Worm (Caenorhabditis elegans) whole organism, L4 larva: ENCODE data around the gene piga-1.

Experiments
- F37D6.2 ChIP-seq: sonication (generic microtip); optimal IDR thresholded peaks from 2 replicates; lab custom pipeline; 2016; ENCODE audit warnings: mild to moderate bottlenecking, missing genetic modification characterization, missing compliant biosample characterization
- R02D3.7 ChIP-seq: fragments of 150-350 bp; sonication (generic microtip); optimal IDR thresholded peaks from 3 replicates; lab custom pipeline; 2014; ENCODE audit warnings: missing biosample characterization, missing genetic modification characterization
- Y105C5A.15 ChIP-seq: fragments of 200-800 bp; sonication (Bioruptor generic); IDR thresholded peaks from 2 replicates; pipeline ENCODE4 v1.3.6; 2022; ENCODE audit warnings: missing genetic modification characterization, missing compliant biosample characterization
- Y75B8A.6 ChIP-seq: fragments of 200-800 bp; sonication (Bioruptor generic); IDR thresholded peaks from 2 replicates; pipeline ENCODE4 v1.3.6; 2022; ENCODE audit warnings: missing genetic modification reagents, missing genetic modification characterization, missing compliant biosample characterization
- aha-1 ChIP-seq: fragments of 150-350 bp; peaks from one replicate; lab custom pipeline; 2014; ENCODE audit warnings: missing biosample characterization, missing genetic modification characterization
- arid-1 ChIP-seq: fragments of 200-800 bp; sonication (Bioruptor generic); conservative IDR thresholded peaks from 2 replicates; pipeline ENCODE4 v1.3.6; 2022; ENCODE audit warnings: missing genetic modification reagents, missing genetic modification characterization, missing compliant biosample characterization
- ceh-44 ChIP-seq: fragments of 200-800 bp; sonication (Bioruptor generic); IDR thresholded peaks from 2 replicates; pipeline ENCODE4 v1.3.6; 2022; ENCODE audit warnings: missing genetic modification reagents, missing genetic modification characterization, missing compliant biosample characterization
- ceh-82 ChIP-seq: sonication (generic microtip); optimal IDR thresholded peaks from 2 replicates; lab custom pipeline; 2017; ENCODE audit warnings: missing biosample characterization, missing genetic modification characterization
- ctbp-1 ChIP-seq: fragments of 200-800 bp; sonication (Bioruptor generic); IDR thresholded peaks from 2 replicates; pipeline ENCODE4 v1.3.6; 2022; ENCODE audit warnings: missing genetic modification reagents, missing genetic modification characterization, missing compliant biosample characterization
- daf-16 ChIP-seq, 3 experiments: sonication (generic microtip); optimal IDR thresholded peaks; 2 replicates each; lab custom pipeline; 2016 to 2017; ENCODE audit warnings: missing genetic modification characterization in 3 of 3, missing genetic modification reagents in 3 of 3, mild to moderate bottlenecking in 2 of 3, missing compliant biosample characterization in 2 of 3, missing biosample characterization in 1 of 3, moderate library complexity in 1 of 3
- dmd-6 ChIP-seq: fragments of 200-800 bp; sonication (Bioruptor generic); IDR thresholded peaks from 2 replicates; pipeline ENCODE4 v1.3.6; 2022; ENCODE audit warnings: missing genetic modification reagents, missing genetic modification characterization, missing compliant biosample characterization
- dpl-1 ChIP-seq: fragments of 150-350 bp; optimal IDR thresholded peaks from 2 replicates; lab custom pipeline; 2014; ENCODE audit warnings: missing biosample characterization, missing genetic modification reagents, missing genetic modification characterization
- duxl-1 ChIP-seq: sonication (generic microtip); optimal IDR thresholded peaks from 2 replicates; lab custom pipeline; 2016; ENCODE audit warnings: mild to moderate bottlenecking, missing genetic modification characterization, moderate library complexity, missing compliant biosample characterization; ENCODE audit not compliant: poor library complexity
- dve-1 ChIP-seq: sonication (generic microtip); optimal IDR thresholded peaks from 2 replicates; lab custom pipeline; 2017; ENCODE audit warnings: antibody characterized with exemption, mild to moderate bottlenecking, missing genetic modification characterization, missing compliant biosample characterization; ENCODE audit not compliant: insufficient read depth
- egl-43 ChIP-seq: fragments of 200-800 bp; sonication (Bioruptor generic); IDR thresholded peaks from 2 replicates; pipeline ENCODE4 v1.3.6; 2022; ENCODE audit warnings: missing genetic modification reagents, missing genetic modification characterization, missing compliant biosample characterization
- hlh-11 ChIP-seq: fragments of 200-800 bp; sonication (Bioruptor generic); optimal IDR thresholded peaks from 2 replicates; lab custom pipeline; 2018; ENCODE audit warnings: mild to moderate bottlenecking, missing genetic modification characterization, missing compliant biosample characterization
- jun-1 ChIP-seq: fragments of 150-350 bp; optimal IDR thresholded peaks from 2 replicates; lab custom pipeline; 2014; ENCODE audit warnings: missing biosample characterization, missing genetic modification reagents, missing genetic modification characterization
- lin-29 ChIP-seq: fragments of 200-800 bp; sonication (Bioruptor generic); IDR thresholded peaks from 2 replicates; pipeline ENCODE4 v1.3.6; 2022; ENCODE audit warnings: missing genetic modification reagents, missing genetic modification characterization, missing compliant biosample characterization
- lsy-2 ChIP-seq, 2 experiments: fragments of 150-350 bp in 1 of 2; sonication (generic microtip) in 1 of 2; optimal IDR thresholded peaks; 2 replicates each; lab custom pipeline; 2014 to 2017; ENCODE audit warnings: missing biosample characterization in 2 of 2, missing genetic modification characterization in 2 of 2
- mep-1 ChIP-seq: fragments of 150-350 bp; sonication (generic microtip); optimal IDR thresholded peaks from 3 replicates; lab custom pipeline; 2014; ENCODE audit warnings: missing biosample characterization, missing genetic modification characterization
- mes-2 ChIP-seq: sonication (generic microtip); optimal IDR thresholded peaks from 2 replicates; lab custom pipeline; 2016; ENCODE audit warnings: missing genotype, mild to moderate bottlenecking, missing genetic modification characterization, missing compliant biosample characterization; ENCODE audit not compliant: poor library complexity, severe bottlenecking
- nhr-28 ChIP-seq: fragments of 150-350 bp; optimal IDR thresholded peaks from 2 replicates; lab custom pipeline; 2014; ENCODE audit warnings: missing biosample characterization, missing genetic modification characterization
- nhr-6 ChIP-seq: fragments of 150-350 bp; optimal IDR thresholded peaks from 2 replicates; lab custom pipeline; 2014; ENCODE audit warnings: missing biosample characterization, missing genetic modification characterization
- pha-4 ChIP-seq, 2 experiments: fragments of 150-350 bp in 1 of 2; fragments of 200-800 bp in 1 of 2; sonication (Bioruptor generic) in 1 of 2; IDR thresholded peaks in 1 of 2; optimal IDR thresholded peaks in 1 of 2; 2 replicates each; pipeline versions ENCODE4 v1.3.6 to Lab custom; 2014 to 2022; ENCODE audit warnings: missing genetic modification characterization in 2 of 2, missing genetic modification reagents in 2 of 2, missing biosample characterization in 1 of 2, missing compliant biosample characterization in 1 of 2
- php-3 ChIP-seq: fragments of 200-800 bp; sonication (Bioruptor generic); IDR thresholded peaks from 2 replicates; pipeline ENCODE4 v1.3.6; 2022; ENCODE audit warnings: missing genetic modification reagents, missing genetic modification characterization, missing compliant biosample characterization
- pqm-1 ChIP-seq: sonication (generic microtip); optimal IDR thresholded peaks from 2 replicates; lab custom pipeline; 2017; ENCODE audit warnings: missing biosample characterization, missing genetic modification characterization
- saeg-2 ChIP-seq: fragments of 200-800 bp; sonication (Bioruptor generic); IDR thresholded peaks from 2 replicates; pipeline ENCODE4 v1.3.6; 2022; ENCODE audit warnings: missing genetic modification reagents, missing genetic modification characterization, missing compliant biosample characterization
- tra-1 ChIP-seq: fragments of 200-800 bp; sonication (Bioruptor generic); IDR thresholded peaks from 2 replicates; pipeline ENCODE4 v1.3.6; 2022; ENCODE audit warnings: missing genetic modification reagents, missing genetic modification characterization, missing compliant biosample characterization
- unc-130 ChIP-seq: sonication (generic microtip); optimal IDR thresholded peaks from 2 replicates; lab custom pipeline; 2016; ENCODE audit warnings: missing genetic modification reagents, missing genetic modification characterization, missing compliant biosample characterization
- unc-39 ChIP-seq: sonication (generic microtip); optimal IDR thresholded peaks from 2 replicates; lab custom pipeline; 2017; ENCODE audit warnings: missing biosample characterization, missing genetic modification characterization
- vab-7 ChIP-seq: fragments of 200-800 bp; sonication (Bioruptor generic); IDR thresholded peaks from 2 replicates; pipeline ENCODE4 v1.3.6; 2022; ENCODE audit warnings: missing genetic modification reagents, missing genetic modification characterization, missing compliant biosample characterization
- zfp-2 ChIP-seq: sonication (generic microtip); optimal IDR thresholded peaks from 2 replicates; lab custom pipeline; 2016; ENCODE audit warnings: mild to moderate bottlenecking, missing genetic modification characterization, missing compliant biosample characterization
- zip-2 ChIP-seq: fragments of 150-350 bp; optimal IDR thresholded peaks from 2 replicates; lab custom pipeline; 2014; ENCODE audit warnings: missing biosample characterization, missing genetic modification characterization
- ztf-7 ChIP-seq: fragments of 150-350 bp; optimal IDR thresholded peaks from 2 replicates; lab custom pipeline; 2014; ENCODE audit warnings: missing biosample characterization, missing genetic modification characterization

Gene piga-1

DNA sequence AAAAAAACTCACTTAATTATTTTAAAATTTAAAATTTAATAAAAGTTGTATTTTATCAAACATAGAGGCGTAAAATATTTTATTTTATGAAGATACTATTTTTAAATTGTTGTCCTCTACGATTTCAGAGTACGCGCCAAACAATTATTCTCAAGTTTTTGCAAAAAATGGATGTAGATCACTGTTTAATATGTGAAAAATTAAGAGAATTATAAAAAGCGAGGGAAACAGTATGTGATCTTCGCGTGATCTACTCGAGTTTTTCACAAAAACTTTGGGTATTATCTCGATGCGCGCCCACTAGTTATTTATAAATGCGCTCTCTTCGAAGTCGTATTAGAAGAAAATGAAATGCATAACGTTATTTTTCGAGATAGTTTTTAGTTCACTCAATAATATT, 12.7 kb downstream of the piga-1 start:
- TF ChIP-seq ceh-44 (no peak), zip-2 (tag; lab: Kevin White, UChicago) (no peak), lin-29 (GFP tag; lab: Robert Waterston, UW) (no peak), php-3 (GFP tag; lab: Robert Waterston, UW) (no peak), nhr-6 (no peak), unc-39 (no peak), tra-1 (GFP tag; lab: Robert Waterston, UW) (no peak), vab-7 (GFP tag; lab: Robert Waterston, UW) (no peak), saeg-2 (no peak), F37D6.2 (tag; lab: Kevin White, UChicago) (no peak), unc-130 (GFP tag; lab: Kevin White, UChicago) (no peak), ctbp-1 (no peak), ceh-82 (tag; lab: Kevin White, UChicago) (no peak), dmd-6 (GFP tag; lab: Robert Waterston, UW) (no peak), zfp-2 (tag; lab: Kevin White, UChicago) (no peak), Y105C5A.15 (GFP tag; lab: Robert Waterston, UW) (no peak), arid-1 (GFP tag; lab: Robert Waterston, UW) (no peak)

- TF ChIP-seq pqm-1 (tag; lab: Kevin White, UChicago) (no peak), dpl-1 (GFP tag; lab: Kevin White, UChicago) (no peak), mep-1 (tag; lab: Kevin White, UChicago) (no peak), Y75B8A.6 (GFP tag; lab: Robert Waterston, UW) (no peak), aha-1 (tag; lab: Kevin White, UChicago) (peak; percentile 94), ztf-7 (tag; lab: Kevin White, UChicago) (no peak), vab-7 (GFP tag; lab: Robert Waterston, UW) (no peak)
These were observed 15.1 kb downstream of the piga-1 start for ce11 chrII:8646437-8646836.

ce11 chrII:8643627-8644356, 17.7 kb downstream of the piga-1 start:
- TF ChIP-seq R02D3.7 (no peak), aha-1 (tag; lab: Kevin White, UChicago) (peak; percentile 50)

- no peak for TF ChIP-seq aha-1 (tag; lab: Kevin White, UChicago)
These were observed 19.1 kb downstream of the piga-1 start for ce11 chrII:8642376-8642775.

DNA sequence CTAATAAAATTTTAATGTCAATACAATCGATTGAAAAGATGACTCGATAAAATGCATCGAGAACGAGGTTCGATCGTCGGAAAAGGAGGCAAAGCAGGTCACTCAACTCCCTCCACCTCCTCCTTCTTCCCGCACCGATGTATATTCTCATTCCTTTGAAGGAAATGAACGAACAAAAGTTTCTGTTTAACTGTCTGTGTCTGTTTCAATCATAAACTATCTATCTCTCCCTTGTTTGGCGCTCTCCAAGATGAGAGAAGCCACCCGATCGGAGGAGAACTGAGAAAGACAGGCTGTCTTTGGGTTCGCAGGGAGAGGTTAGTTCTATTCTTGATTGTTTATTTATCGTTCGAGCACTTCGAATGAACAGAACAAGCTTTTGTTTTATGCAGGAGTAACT, 20.4 kb downstream of the piga-1 start, which contains the start of gene D2085.7:
Gene D2085.7 (plus strand): TSS at position 251 of the 400 bp plus-strand sequence.
- TF ChIP-seq daf-16 (GFP tag; optimal IDR thresholded peaks at IDR 0.05; lab: Kevin White, UChicago): no peak
- peak; percentile 19 for TF ChIP-seq daf-16 (tag; optimal IDR thresholded peaks at IDR 0.05; lab: Kevin White, UChicago)
- peak; percentile 14 for TF ChIP-seq hlh-11 (tag; lab: Kevin White, UChicago)
- peak; percentile 9 for TF ChIP-seq dve-1
- peak; percentile 10 for TF ChIP-seq mes-2 (tag; lab: Kevin White, UChicago)
- peak; percentile 3 for TF ChIP-seq nhr-28
- no peak for TF ChIP-seq jun-1

ce11 chrII:8640503-8640902, 21.0 kb downstream of the piga-1 start:
- TF ChIP-seq mep-1 (tag; lab: Kevin White, UChicago): peak; percentile 26
- TF ChIP-seq duxl-1 (tag; lab: Kevin White, UChicago): no peak
- no peak for TF ChIP-seq daf-16 (GFP tag; optimal IDR thresholded peaks at IDR 0.05; lab: Kevin White, UChicago)
- peak; percentile 15 for TF ChIP-seq daf-16 (tag; optimal IDR thresholded peaks at IDR 0.05; lab: Kevin White, UChicago)
- TF ChIP-seq lsy-2 (tag; optimal IDR thresholded peaks at IDR 0.05; lab: Kevin White, UChicago): peak in 1 of 2 experiments; percentile 31
- no peak for TF ChIP-seq pha-4 (GFP tag; IDR thresholded peaks at IDR 0.05; lab: Robert Waterston, UW)
- peak; percentile 65 for TF ChIP-seq pha-4 (tag; optimal IDR thresholded peaks at IDR 0.05; lab: Kevin White, UChicago)
- TF ChIP-seq dve-1: peak; percentile 51
- no peak for TF ChIP-seq egl-43 (GFP tag; lab: Robert Waterston, UW)
